Worm (Caenorhabditis elegans) whole organism, mixed stage, embryonic: ENCODE results near the gene Y76B12C.9.

Source experiments
- ceh-83 ChIP-seq: fragments of 200-800 bp; sonication (Bioruptor generic); optimal IDR thresholded peaks from 2 replicates; lab custom pipeline; 2018; ENCODE audit warnings: mild to moderate bottlenecking, missing genetic modification characterization, missing compliant biosample characterization
- hlh-1 ChIP-seq: fragments of 150-350 bp; optimal IDR thresholded peaks from 2 replicates; lab custom pipeline; 2014; ENCODE audit warnings: missing biosample characterization, missing genetic modification reagents, missing genetic modification characterization
- lin-13 ChIP-seq: fragments of 150-350 bp; optimal IDR thresholded peaks from 2 replicates; lab custom pipeline; 2014; ENCODE audit warnings: missing biosample characterization, missing genetic modification characterization
- nhr-12 ChIP-seq: fragments of 150-350 bp; optimal IDR thresholded peaks from 2 replicates; lab custom pipeline; 2014; ENCODE audit warnings: missing biosample characterization, missing genetic modification characterization
- nhr-28 ChIP-seq: fragments of 150-350 bp; optimal IDR thresholded peaks from 2 replicates; lab custom pipeline; 2014; ENCODE audit warnings: missing biosample characterization, missing genetic modification characterization
- sptf-1 ChIP-seq: sonication (generic microtip); optimal IDR thresholded peaks from 2 replicates; lab custom pipeline; 2017; ENCODE audit warnings: mild to moderate bottlenecking, missing genetic modification characterization, moderate library complexity, missing compliant biosample characterization

- no peak for TF ChIP-seq ceh-83 (GFP tag; lab: Kevin White, UChicago)
- TF ChIP-seq hlh-1 (tag; lab: Kevin White, UChicago): no peak
- no peak for TF ChIP-seq lin-13 (tag; lab: Kevin White, UChicago)
- no peak for TF ChIP-seq nhr-28 (tag; lab: Kevin White, UChicago)
- TF ChIP-seq nhr-12 (tag; lab: Kevin White, UChicago): no peak
- no peak for TF ChIP-seq sptf-1 (tag; lab: Kevin White, UChicago)
Measured at ce11 chrIV:1990843-1991339, 46.0 kb downstream of the Y76B12C.9 start.
